Worm (Caenorhabditis elegans): ENCODE data around the gene F36A4.2.

The F36A4.2 gene

DNA sequence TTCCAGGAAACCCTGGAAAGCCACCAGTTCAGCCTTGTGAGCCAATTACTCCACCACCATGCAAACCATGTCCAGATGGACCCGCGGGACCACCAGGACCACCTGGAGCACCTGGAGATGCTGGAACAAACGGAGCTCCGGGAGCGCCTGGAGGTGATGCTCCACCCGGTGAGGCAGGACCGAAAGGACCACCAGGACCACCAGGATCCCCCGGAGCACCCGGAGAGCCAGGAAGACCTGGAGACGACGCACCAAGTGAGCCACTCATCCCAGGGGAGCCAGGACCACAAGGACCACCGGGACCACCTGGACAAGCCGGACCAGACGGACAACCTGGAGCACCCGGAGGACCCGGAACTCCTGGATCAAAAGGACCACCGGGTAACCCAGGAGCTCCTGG lies 6.4 kb upstream of the F36A4.2 start:
- no peak for TF ChIP-seq pbrm-1 (GFP tag; IDR thresholded peaks at IDR 0.05)
- TF ChIP-seq egrh-3 (GFP tag; IDR thresholded peaks at IDR 0.05): peak; percentile 97
- 0 out of 2 replicates have a peak, but pooled peaks have one; percentile 1 for TF ChIP-seq attf-3 (GFP tag; conservative IDR thresholded peaks at IDR 0.05)
- TF ChIP-seq zfh-2 (GFP tag; conservative IDR thresholded peaks at IDR 0.05): peak; percentile 96
- no peak for TF ChIP-seq B0019.2 (GFP tag; conservative IDR thresholded peaks at IDR 0.05)
- TF ChIP-seq him-1 (tag; optimal IDR thresholded peaks at IDR 0.05): no peak

DNA sequence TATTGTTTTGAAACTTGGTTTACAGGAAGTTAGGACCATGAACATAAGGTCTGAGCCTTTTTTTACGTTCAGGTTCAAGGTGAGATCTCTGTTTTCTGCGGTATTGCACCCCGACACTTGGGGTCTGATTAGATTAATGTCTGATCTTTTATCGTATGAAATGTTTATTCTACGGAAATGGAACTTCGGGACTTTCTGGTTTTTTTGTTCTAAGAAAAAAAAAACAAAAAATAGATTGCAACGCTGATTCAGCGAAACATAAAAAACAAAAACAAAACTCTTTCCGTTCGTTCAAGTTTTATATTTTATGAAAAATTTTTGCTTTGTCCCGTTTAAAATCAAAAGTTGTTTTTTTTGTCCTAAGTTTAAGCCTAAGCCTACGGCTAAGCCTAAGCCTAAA lies 5.8 kb upstream of the F36A4.2 start, which contains the start of gene F36A4.5:
Gene F36A4.5 (plus strand): TSS at position 301 of the 400 bp plus-strand sequence.
- TF ChIP-seq sdz-38 (tag; optimal IDR thresholded peaks at IDR 0.05) (no peak), F57A8.1 (GFP tag; optimal IDR thresholded peaks at IDR 0.05) (no peak), dox-1 (GFP tag; IDR thresholded peaks at IDR 0.05) (no peak), lsy-27 (tag; optimal IDR thresholded peaks at IDR 0.05; ENCODE audit: borderline replicate concordance, insufficient read depth) (no peak), bed-1 (GFP tag; IDR thresholded peaks at IDR 0.05) (no peak), egl-18 (GFP tag; IDR thresholded peaks at IDR 0.05) (no peak), nhr-120 (GFP tag; IDR thresholded peaks at IDR 0.05) (no peak), snpc-1.1 (tag; optimal IDR thresholded peaks at IDR 0.05; ENCODE audit: insufficient read depth) (no peak), B0261.1 (tag; optimal IDR thresholded peaks at IDR 0.05) (no peak), K12H6.12 (tag; optimal IDR thresholded peaks at IDR 0.05) (no peak), ztf-3 (GFP tag; optimal IDR thresholded peaks at IDR 0.05) (no peak), tbx-9 (tag; optimal IDR thresholded peaks at IDR 0.05; ENCODE audit: borderline replicate concordance) (no peak)

ce11 chrIV:4265951-4266350 lies 5.1 kb upstream of the F36A4.2 start:
- TF ChIP-seq cebp-1 (GFP tag; IDR thresholded peaks at IDR 0.05) (no peak), cebp-1 (tag; optimal IDR thresholded peaks at IDR 0.05) (no peak), T26A5.8 (tag; optimal IDR thresholded peaks at IDR 0.05) (no peak), hrde-1 (tag; optimal IDR thresholded peaks at IDR 0.05; ENCODE audit: borderline replicate concordance) (no peak), ztf-3 (GFP tag; optimal IDR thresholded peaks at IDR 0.05) (no peak), ccch-3 (GFP tag; optimal IDR thresholded peaks at IDR 0.05) (no peak), mes-4 (tag; optimal IDR thresholded peaks at IDR 0.05) (no peak), hmg-1.2 (GFP tag; IDR thresholded peaks at IDR 0.05) (peak; percentile 43; the same call in 1 of the 2 replicates), F57A8.1 (GFP tag; optimal IDR thresholded peaks at IDR 0.05) (no peak), F39B2.1 (GFP tag; IDR thresholded peaks at IDR 0.05) (no peak), egl-44 (GFP tag; IDR thresholded peaks at IDR 0.05) (no peak), ztf-26 (tag; optimal IDR thresholded peaks at IDR 0.05) (no peak), dpl-1 (GFP tag; optimal IDR thresholded peaks at IDR 0.05) (no peak), zfh-2 (GFP tag; conservative IDR thresholded peaks at IDR 0.05) (peak; percentile 64), B0019.2 (GFP tag; conservative IDR thresholded peaks at IDR 0.05) (no peak), F33H1.4 (GFP tag; IDR thresholded peaks at IDR 0.05) (no peak), F55B11.4 (tag; optimal IDR thresholded peaks at IDR 0.05; ENCODE audit: borderline replicate concordance, insufficient read depth) (no peak), hsf-1 (GFP tag; IDR thresholded peaks at IDR 0.05) (no peak), ama-1 (optimal IDR thresholded peaks at IDR 0.05) (no peak), ama-1 (GFP tag; optimal IDR thresholded peaks at IDR 0.05) (no peak), mcd-1 (GFP tag; IDR thresholded peaks at IDR 0.05) (no peak), ceh-79 (tag; optimal IDR thresholded peaks at IDR 0.05) (no peak), akir-1 (GFP tag; optimal IDR thresholded peaks at IDR 0.05) (no peak), snpc-4 (GFP tag; optimal IDR thresholded peaks at IDR 0.05) (peak; percentile 33), snpc-4 (tag; optimal IDR thresholded peaks at IDR 0.05) (peak in 2 of 4 experiments; percentile 8 to 83), hlh-26 (GFP tag; conservative IDR thresholded peaks at IDR 0.05) (no peak), unc-130 (GFP tag; optimal IDR thresholded peaks at IDR 0.05) (no peak), nfya-2 (GFP tag; IDR thresholded peaks at IDR 0.05) (no peak), snpc-1.1 (tag; optimal IDR thresholded peaks at IDR 0.05; ENCODE audit: insufficient read depth) (peak; percentile 41), lir-1 (GFP tag; conservative IDR thresholded peaks at IDR 0.05) (no peak), nhr-179 (tag; optimal IDR thresholded peaks at IDR 0.05) (no peak), Y53F4B.3 (GFP tag; IDR thresholded peaks at IDR 0.05) (no peak), ztf-6 (GFP tag; IDR thresholded peaks at IDR 0.05) (no peak)
